Worm (Caenorhabditis elegans): ENCODE measurements around the gene ril-2.
A peak's percentile ranks its signal among the peaks of the same experiment; 100 is the strongest.

The ril-2 gene

DNA sequence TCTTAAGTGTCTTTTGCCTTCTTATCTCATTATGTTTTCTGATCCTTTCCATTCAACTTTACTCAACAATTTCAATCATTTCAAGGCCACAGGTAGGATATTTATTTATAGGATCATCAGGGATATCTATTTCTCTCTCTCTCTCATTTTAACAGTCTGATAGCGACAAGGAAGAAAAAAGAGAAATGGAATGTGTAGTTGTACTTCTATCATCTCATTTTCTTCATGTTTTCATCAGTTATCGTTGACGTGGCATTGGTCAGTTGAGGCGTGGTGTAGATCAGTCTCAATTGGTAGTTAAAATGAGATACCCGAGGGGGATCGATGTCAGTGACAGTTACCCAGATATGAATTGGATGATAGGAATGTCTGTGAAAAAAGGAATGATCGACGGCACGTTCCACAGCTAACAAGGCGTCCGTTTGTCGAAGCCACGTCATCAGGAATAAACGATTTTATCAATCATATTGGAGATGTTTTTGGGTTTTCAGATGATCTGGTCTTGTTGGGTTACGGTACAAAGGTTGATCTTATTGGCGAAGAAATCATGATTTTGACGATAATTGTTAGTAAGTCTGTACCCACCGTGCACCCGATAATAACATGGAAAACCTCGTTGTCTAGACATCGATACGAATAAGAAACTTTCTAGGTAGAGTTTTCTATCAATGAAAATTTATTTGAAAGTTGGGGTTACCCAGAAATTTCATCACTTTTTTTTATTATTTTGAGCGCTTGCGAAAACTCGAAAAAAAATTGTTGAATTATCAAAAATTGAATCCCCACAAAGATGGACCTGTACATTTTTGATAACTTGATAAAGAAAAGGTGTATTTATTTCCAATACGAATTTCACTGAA lies 44.6 kb downstream of the ril-2 start:
- peak in 1 of 2 experiments; percentile 24 for TF ChIP-seq lin-35 (GFP tag; optimal IDR thresholded peaks at IDR 0.05)
- no peak for TF ChIP-seq nhr-11 (tag; optimal IDR thresholded peaks at IDR 0.05)
- TF ChIP-seq dpl-1 (GFP tag; optimal IDR thresholded peaks at IDR 0.05), result no peak
- no peak for TF ChIP-seq rnt-1 (tag; optimal IDR thresholded peaks at IDR 0.05)
- TF ChIP-seq unc-30 (tag; optimal IDR thresholded peaks at IDR 0.05), result no peak
- no peak for TF ChIP-seq nhr-77 (tag; optimal IDR thresholded peaks at IDR 0.05)
- no peak for TF ChIP-seq sox-4 (tag; optimal IDR thresholded peaks at IDR 0.05)
- peak; percentile 38 for TF ChIP-seq nhr-47 (tag; optimal IDR thresholded peaks at IDR 0.05)
- no peak for TF ChIP-seq efl-3 (GFP tag; optimal IDR thresholded peaks at IDR 0.05)
- TF ChIP-seq sup-37 (GFP tag; optimal IDR thresholded peaks at IDR 0.05), result no peak
- TF ChIP-seq fos-1 (tag; optimal IDR thresholded peaks at IDR 0.05), result no peak
- TF ChIP-seq C34B4.2 (tag; optimal IDR thresholded peaks at IDR 0.05), result no peak
- no peak for TF ChIP-seq lin-39 (tag; optimal IDR thresholded peaks at IDR 0.05)
- no peak for TF ChIP-seq fkh-10 (GFP tag; optimal IDR thresholded peaks at IDR 0.05)
- TF ChIP-seq vab-15 (tag; optimal IDR thresholded peaks at IDR 0.05), result peak; percentile 16
- no peak for TF ChIP-seq ceh-88 (GFP tag; IDR thresholded peaks at IDR 0.05)
- no peak for TF ChIP-seq nhr-12 (tag; optimal IDR thresholded peaks at IDR 0.05)
- no peak for TF ChIP-seq egl-13 (tag; optimal IDR thresholded peaks at IDR 0.05)
- TF ChIP-seq elt-2 (tag; optimal IDR thresholded peaks at IDR 0.05), result no peak
- peak; percentile 22 to 98 (median 84) for TF ChIP-seq elt-3 (tag; optimal IDR thresholded peaks at IDR 0.05)
- no peak for TF ChIP-seq ceh-63 (GFP tag; optimal IDR thresholded peaks at IDR 0.05)
- TF ChIP-seq snpc-4 (tag; optimal IDR thresholded peaks at IDR 0.05), result no peak
- no peak for TF ChIP-seq lin-13 (GFP tag; optimal IDR thresholded peaks at IDR 0.05)
- no peak for TF ChIP-seq unc-98 (GFP tag; IDR thresholded peaks at IDR 0.05)
- no peak for TF ChIP-seq egl-27 (tag; optimal IDR thresholded peaks at IDR 0.05)
- TF ChIP-seq ceh-82 (tag; optimal IDR thresholded peaks at IDR 0.05), result no peak
- no peak for TF ChIP-seq lir-3 (tag; optimal IDR thresholded peaks at IDR 0.05; ENCODE audit: poor library complexity)
- peak; percentile 85 for TF ChIP-seq blmp-1 (tag; optimal IDR thresholded peaks at IDR 0.05)
- no peak for TF ChIP-seq pqm-1 (tag; optimal IDR thresholded peaks at IDR 0.05)
- TF ChIP-seq fkh-8 (tag; optimal IDR thresholded peaks at IDR 0.05), result no peak
- TF ChIP-seq mep-1 (tag; optimal IDR thresholded peaks at IDR 0.05), result peak; percentile 20
- peak; percentile 84 for TF ChIP-seq lin-14 (GFP tag; optimal IDR thresholded peaks at IDR 0.05)
- no peak for TF ChIP-seq ceh-8 (GFP tag; optimal IDR thresholded peaks at IDR 0.05)
- no peak for TF ChIP-seq nhr-84 (tag; optimal IDR thresholded peaks at IDR 0.05)
- no peak for TF ChIP-seq aha-1 (tag; optimal IDR thresholded peaks at IDR 0.05)
- no peak for TF ChIP-seq nhr-76 (tag; optimal IDR thresholded peaks at IDR 0.05)
- TF ChIP-seq ces-1 (GFP tag; optimal IDR thresholded peaks at IDR 0.05), result no peak
- TF ChIP-seq hlh-17 (GFP tag; optimal IDR thresholded peaks at IDR 0.05; ENCODE audit: borderline replicate concordance), result no peak
- peak; percentile 63 for TF ChIP-seq C16A3.4 (tag; optimal IDR thresholded peaks at IDR 0.05)
- no peak for TF ChIP-seq xbp-1 (tag; optimal IDR thresholded peaks at IDR 0.05)
- peak; percentile 7 to 56 for TF ChIP-seq lsy-2 (tag; optimal IDR thresholded peaks at IDR 0.05)
- no peak for TF ChIP-seq ceh-90 (tag; optimal IDR thresholded peaks at IDR 0.05)
- TF ChIP-seq nhr-71 (tag; optimal IDR thresholded peaks at IDR 0.05), result peak; percentile 74
- no peak for TF ChIP-seq dsc-1 (tag; optimal IDR thresholded peaks at IDR 0.05)
- TF ChIP-seq mab-9 (GFP tag; IDR thresholded peaks at IDR 0.05), result no peak
- peak; percentile 54 for TF ChIP-seq nhr-19 (GFP tag; conservative IDR thresholded peaks at IDR 0.05)
- peak in 1 of 2 experiments; percentile 1 for TF ChIP-seq efl-1 (optimal IDR thresholded peaks at IDR 0.05)
- TF ChIP-seq efl-1 (GFP tag; optimal IDR thresholded peaks at IDR 0.05 in 1 of 2), result peak in 1 of 2 experiments; percentile 59
- no peak for TF ChIP-seq pax-3 (tag; optimal IDR thresholded peaks at IDR 0.05)
- TF ChIP-seq swsn-7 (tag; optimal IDR thresholded peaks at IDR 0.05), result no peak
- no peak for TF ChIP-seq unc-86 (tag; optimal IDR thresholded peaks at IDR 0.05)

Measured in whole organism, L1 larva.